Worm (Caenorhabditis elegans): Measurements from ENCODE around the gene srh-25.

DNA sequence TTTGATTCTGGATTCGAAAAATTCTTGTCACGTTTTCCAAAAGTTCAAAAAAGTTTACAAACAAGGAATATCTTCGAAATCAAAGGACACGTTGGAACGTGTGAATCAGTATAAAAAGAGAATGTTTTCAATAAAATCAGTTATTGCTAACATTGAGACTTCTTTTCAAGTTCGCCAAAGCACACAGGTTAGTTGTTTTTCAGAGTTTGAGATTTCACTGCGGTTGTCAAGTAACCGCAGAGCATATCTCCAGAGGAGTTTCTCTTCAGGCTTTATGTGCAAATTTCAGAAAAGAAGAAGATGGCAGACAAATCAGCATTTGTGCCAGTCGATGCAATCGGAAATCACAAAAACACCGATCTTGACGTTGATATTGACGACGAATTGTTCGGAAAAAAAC, 47.5 kb downstream of the srh-25 start, which contains the start of gene K01D12.15:
- no peak for TF ChIP-seq egl-27 (tag; optimal IDR thresholded peaks at IDR 0.05)
- no peak for TF ChIP-seq skn-1 (tag; optimal IDR thresholded peaks at IDR 0.05)
- TF ChIP-seq fkh-4 (tag; optimal IDR thresholded peaks at IDR 0.05; ENCODE audit: borderline replicate concordance), result no peak
- TF ChIP-seq elt-3 (tag; optimal IDR thresholded peaks at IDR 0.05), result no peak
- no peak for TF ChIP-seq nhr-90 (tag; optimal IDR thresholded peaks at IDR 0.05; ENCODE audit: poor library complexity)
- no peak for TF ChIP-seq nhr-11 (tag; optimal IDR thresholded peaks at IDR 0.05)
- TF ChIP-seq ceh-82 (tag; optimal IDR thresholded peaks at IDR 0.05), result no peak
- no peak for TF ChIP-seq isw-1 (GFP tag; IDR thresholded peaks at IDR 0.05)
- TF ChIP-seq lin-13 (GFP tag; optimal IDR thresholded peaks at IDR 0.05), result no peak
- TF ChIP-seq lin-39 (tag; optimal IDR thresholded peaks at IDR 0.05), result no peak
- no peak for TF ChIP-seq pqm-1 (tag; optimal IDR thresholded peaks at IDR 0.05)
- TF ChIP-seq blmp-1 (tag; optimal IDR thresholded peaks at IDR 0.05), result no peak
- no peak for TF ChIP-seq fos-1 (tag; optimal IDR thresholded peaks at IDR 0.05)

Data from whole organism, L1 larva.